Fruit fly (Drosophila melanogaster) whole organism, embryonic: Measurements from ENCODE around the gene CG10338.

Experiments
- Awh ChIP-seq: fragments of 200-800 bp; sonication (Bioruptor generic); IDR thresholded peaks from 2 replicates; pipeline ENCODE4, ENCODE4 v1.3.6; 2022; ENCODE audit warnings: missing biosample characterization, missing genetic modification characterization
- B-H2 ChIP-seq: fragments of 200-800 bp; sonication (Bioruptor generic); optimal IDR thresholded peaks from 2 replicates; lab custom pipeline; 2018; ENCODE audit warnings: missing biosample characterization, mild to moderate bottlenecking, missing genetic modification characterization
- CG11695 ChIP-seq: fragments of 200-800 bp; sonication (Bioruptor generic); IDR thresholded peaks from 3 replicates; pipeline ENCODE4 v1.3.6; 2022; ENCODE audit warnings: missing biosample characterization, missing genetic modification characterization
- CG11696 ChIP-seq: fragments of 200-800 bp; sonication (Bioruptor generic); IDR thresholded peaks from 2 replicates; pipeline ENCODE4 v1.3.6; 2022; ENCODE audit warnings: missing biosample characterization, missing genetic modification characterization
- CG12219 ChIP-seq: fragments of 200-800 bp; sonication (Bioruptor generic); optimal IDR thresholded peaks from 3 replicates; lab custom pipeline; 2018; ENCODE audit warnings: missing biosample characterization, mild to moderate bottlenecking, missing genetic modification characterization
- CG12299 ChIP-seq: fragments of 200-800 bp; sonication (Bioruptor generic); optimal IDR thresholded peaks from 2 replicates; lab custom pipeline; 2018; ENCODE audit warnings: missing biosample characterization, mild to moderate bottlenecking, missing genetic modification characterization
- CG12659 ChIP-seq: fragments of 200-800 bp; sonication (Bioruptor generic); optimal IDR thresholded peaks from 3 replicates; lab custom pipeline; 2017; ENCODE audit warnings: mild to moderate bottlenecking, missing biosample characterization, missing genetic modification reagents, missing genetic modification characterization
- CG13123 ChIP-seq: fragments of 200-800 bp; sonication (Bioruptor generic); optimal IDR thresholded peaks from 2 replicates; lab custom pipeline; 2016; ENCODE audit warnings: missing biosample characterization, missing genetic modification characterization
- CG13287 ChIP-seq: fragments of 200-800 bp; sonication (Bioruptor generic); IDR thresholded peaks from 2 replicates; pipeline ENCODE4 v1.3.6; 2022; ENCODE audit warnings: missing biosample characterization, missing genetic modification characterization; ENCODE audit not compliant: partially characterized antibody
- CG14710 ChIP-seq: fragments of 200-800 bp; sonication (Bioruptor generic); optimal IDR thresholded peaks from 3 replicates; lab custom pipeline; 2019; ENCODE audit warnings: missing biosample characterization, mild to moderate bottlenecking, missing genetic modification characterization, moderate library complexity
- CG17912 ChIP-seq: fragments of 200-800 bp; sonication (Bioruptor generic); optimal IDR thresholded peaks from 2 replicates; lab custom pipeline; 2018; ENCODE audit warnings: missing biosample characterization, mild to moderate bottlenecking, missing genetic modification characterization
- CG1832 ChIP-seq: fragments of 200-800 bp; sonication (Bioruptor generic); optimal IDR thresholded peaks from 2 replicates; lab custom pipeline; 2017; ENCODE audit warnings: missing biosample characterization, mild to moderate bottlenecking, missing genetic modification characterization, inconsistent platforms
- CG2120 ChIP-seq: fragments of 200-800 bp; sonication (Bioruptor generic); optimal IDR thresholded peaks from 3 replicates; lab custom pipeline; 2016; ENCODE audit warnings: missing biosample characterization, missing genetic modification characterization
- CG2202 ChIP-seq: fragments of 200-800 bp; sonication (Bioruptor generic); optimal IDR thresholded peaks from 2 replicates; lab custom pipeline; 2018; ENCODE audit warnings: missing biosample characterization, mild to moderate bottlenecking, missing genetic modification characterization
- CG32772 ChIP-seq: fragments of 200-800 bp; sonication (Bioruptor generic); IDR thresholded peaks from 2 replicates; pipeline ENCODE4 v1.3.6; 2022; ENCODE audit warnings: missing biosample characterization, missing genetic modification characterization
- CG3281 ChIP-seq: fragments of 200-800 bp; sonication (Bioruptor generic); optimal IDR thresholded peaks from 3 replicates; lab custom pipeline; 2017; ENCODE audit warnings: missing biosample characterization, mild to moderate bottlenecking, missing genetic modification characterization
- CG3407 ChIP-seq: fragments of 200-800 bp; sonication (Bioruptor generic); optimal IDR thresholded peaks from 2 replicates; lab custom pipeline; 2018; ENCODE audit warnings: missing biosample characterization, mild to moderate bottlenecking, missing genetic modification characterization
- CG4707 ChIP-seq: fragments of 200-800 bp; sonication (Bioruptor generic); optimal IDR thresholded peaks from 2 replicates; lab custom pipeline; 2018; ENCODE audit warnings: missing biosample characterization, mild to moderate bottlenecking, missing genetic modification characterization, moderate library complexity
- CG4854 ChIP-seq: fragments of 200-800 bp; sonication (Bioruptor generic); optimal IDR thresholded peaks from 2 replicates; lab custom pipeline; 2016; ENCODE audit warnings: missing biosample characterization, missing genetic modification characterization, inconsistent platforms
- CG8944 ChIP-seq: fragments of 200-800 bp; sonication (Bioruptor generic); optimal IDR thresholded peaks from 3 replicates; lab custom pipeline; 2016; ENCODE audit warnings: missing biosample characterization, missing genetic modification characterization
- Chrac-16 ChIP-seq: fragments of 200-800 bp; sonication (Bioruptor generic); optimal IDR thresholded peaks from 3 replicates; lab custom pipeline; 2016; ENCODE audit warnings: missing biosample characterization, missing genetic modification characterization
- Dbx ChIP-seq: fragments of 200-800 bp; sonication (Bioruptor generic); IDR thresholded peaks from 3 replicates; pipeline ENCODE4 v1.3.6; 2022; ENCODE audit warnings: missing biosample characterization, missing genetic modification characterization
- Hey ChIP-seq: fragments of 200-800 bp; sonication (Bioruptor generic); optimal IDR thresholded peaks from 3 replicates; lab custom pipeline; 2018; ENCODE audit warnings: missing biosample characterization, mild to moderate bottlenecking, missing genetic modification characterization
- MBD-R2 ChIP-seq: fragments of 200-800 bp; sonication (Bioruptor generic); IDR thresholded peaks from 2 replicates; pipeline ENCODE4 v1.3.6; 2022; ENCODE audit warnings: missing biosample characterization, missing genetic modification characterization
- Mes4 ChIP-seq: fragments of 200-800 bp; sonication (Bioruptor generic); optimal IDR thresholded peaks from 2 replicates; lab custom pipeline; 2016; ENCODE audit warnings: missing biosample characterization, missing genetic modification characterization
- Oaz ChIP-seq: fragments of 200-800 bp; sonication (Bioruptor generic); IDR thresholded peaks from 2 replicates; pipeline ENCODE4 v1.3.6; 2022; ENCODE audit warnings: missing biosample characterization, missing genetic modification characterization
- Rfx ChIP-seq: fragments of 200-800 bp; sonication (Bioruptor generic); IDR thresholded peaks from 2 replicates; pipeline ENCODE4 v1.3.6; 2022; ENCODE audit warnings: missing biosample characterization, missing genetic modification characterization
- Side ChIP-seq: fragments of 200-800 bp; sonication (Bioruptor generic); optimal IDR thresholded peaks from 2 replicates; lab custom pipeline; 2016; ENCODE audit warnings: missing biosample characterization, missing genetic modification characterization
- abd-A ChIP-seq: fragments of 200-800 bp; sonication (Bioruptor generic); optimal IDR thresholded peaks from 3 replicates; lab custom pipeline; 2019; ENCODE audit warnings: missing biosample characterization, mild to moderate bottlenecking, missing genetic modification characterization, moderate library complexity
- chinmo ChIP-seq: fragments of 200-800 bp; sonication (Bioruptor generic); IDR thresholded peaks from 4 replicates; pipeline ENCODE4 v1.3.6; 2022; ENCODE audit warnings: missing biosample characterization, missing genetic modification characterization; ENCODE audit not compliant: partially characterized antibody
- da ChIP-seq: fragments of 200-800 bp; sonication (Bioruptor generic); optimal IDR thresholded peaks from 2 replicates; lab custom pipeline; 2016; ENCODE audit warnings: missing biosample characterization, missing genetic modification characterization
- gcm2 ChIP-seq: fragments of 200-800 bp; sonication (Bioruptor generic); optimal IDR thresholded peaks from 2 replicates; lab custom pipeline; 2016; ENCODE audit warnings: missing biosample characterization, missing genetic modification characterization
- grn ChIP-seq: fragments of 200-800 bp; sonication (Bioruptor generic); optimal IDR thresholded peaks from 3 replicates; lab custom pipeline; 2017; ENCODE audit warnings: missing biosample characterization, missing genetic modification characterization
- hb ChIP-seq: fragments of 200-800 bp; sonication (Bioruptor generic); IDR thresholded peaks from 3 replicates; pipeline ENCODE4 v1.3.6; 2022; ENCODE audit warnings: missing biosample characterization, missing genetic modification characterization; ENCODE audit not compliant: partially characterized antibody
- hkb ChIP-seq, 2 experiments: fragments of 200-800 bp in 1 of 2; fragments of >200 bp in 1 of 2; sonication (Bioruptor generic) in 1 of 2; IDR thresholded peaks in 1 of 2; optimal IDR thresholded peaks in 1 of 2; 2 replicates each; pipeline versions ENCODE4 v1.3.6 to Lab custom; 2017 to 2022; ENCODE audit warnings: missing biosample characterization in 1 of 2, missing genetic modification characterization in 1 of 2
- jumu ChIP-seq: fragments of 200-800 bp; sonication (Bioruptor generic); optimal IDR thresholded peaks from 3 replicates; lab custom pipeline; 2016; ENCODE audit warnings: missing biosample characterization, missing genetic modification characterization
- lab ChIP-seq: fragments of 200-800 bp; sonication (Bioruptor generic); optimal IDR thresholded peaks from 3 replicates; lab custom pipeline; 2017; ENCODE audit warnings: missing biosample characterization, missing genetic modification characterization, mild to moderate bottlenecking, moderate library complexity, missing genetic modification reagents
- lov ChIP-seq, 2 experiments: fragments of 200-800 bp in 1 of 2; fragments of >200 bp in 1 of 2; sonication (Bioruptor generic) in 1 of 2; IDR thresholded peaks in 1 of 2; optimal IDR thresholded peaks in 1 of 2; 2 replicates in 1 of 2; 3 replicates in 1 of 2; pipeline versions ENCODE4 v1.3.6 to Lab custom; 2017 to 2022; ENCODE audit warnings: missing biosample characterization in 1 of 2, missing genetic modification characterization in 1 of 2
- odd ChIP-seq: fragments of 200-800 bp; sonication (Bioruptor generic); optimal IDR thresholded peaks from 2 replicates; lab custom pipeline; 2017; ENCODE audit warnings: missing biosample characterization, mild to moderate bottlenecking, missing genetic modification characterization
- p53 ChIP-seq: fragments of 200-800 bp; sonication (Bioruptor generic); optimal IDR thresholded peaks from 2 replicates; lab custom pipeline; 2016; ENCODE audit warnings: missing biosample characterization, missing genetic modification characterization
- pb ChIP-seq: fragments of 200-800 bp; sonication (Bioruptor generic); optimal IDR thresholded peaks from 3 replicates; lab custom pipeline; 2016; ENCODE audit warnings: missing biosample characterization, missing genetic modification characterization
- prd ChIP-seq, 3 experiments: fragments of >200 bp in 2 of 3; fragments of 200-800 bp in 1 of 3; sonication (Bioruptor generic) in 1 of 3; optimal IDR thresholded peaks in 2 of 3; IDR thresholded peaks in 1 of 3; 2 replicates in 2 of 3; 3 replicates in 1 of 3; pipeline versions ENCODE4 v1.3.6 to Lab custom; 2017 to 2022; ENCODE audit warnings: missing biosample characterization in 1 of 3, missing genetic modification characterization in 1 of 3
- ranshi ChIP-seq: fragments of 200-800 bp; sonication (Bioruptor generic); IDR thresholded peaks from 2 replicates; pipeline ENCODE4 v1.3.6; 2022; ENCODE audit warnings: missing biosample characterization, missing genetic modification characterization
- sima ChIP-seq: fragments of 200-800 bp; sonication (Bioruptor generic); optimal IDR thresholded peaks from 2 replicates; lab custom pipeline; 2016; ENCODE audit warnings: missing biosample characterization, missing genetic modification characterization
- usp ChIP-seq: fragments of >200 bp; optimal IDR thresholded peaks from 2 replicates; lab custom pipeline; 2017; ENCODE audit warnings: missing biosample characterization, missing genetic modification characterization
- wor ChIP-seq: fragments of 200-800 bp; sonication (Bioruptor generic); IDR thresholded peaks from 2 replicates; pipeline ENCODE4 v1.3.6; 2022; ENCODE audit warnings: missing biosample characterization, missing genetic modification characterization

The CG10338 gene

dm6 chr2L:18698559-18699130, 3.2 kb downstream of the CG10338 start, which contains the start of gene CG10341 (continued):
- TF ChIP-seq CG2120 (GFP tag; lab: Kevin White, UChicago) (no peak), CG1832 (no peak), B-H2 (no peak), CG4707 (GFP tag; lab: Kevin White, UChicago) (no peak), CG17912 (no peak), Hey (tag; lab: Kevin White, UChicago) (peak; percentile 29), pb (GFP tag; lab: Kevin White, UChicago) (no peak), CG8944 (GFP tag; lab: Kevin White, UChicago) (no peak), CG13123 (no peak), Rfx (GFP tag; lab: Robert Waterston, UW) (no peak), lab (GFP tag; lab: Kevin White, UChicago) (no peak), CG11695 (GFP tag; lab: Robert Waterston, UW) (no peak), CG12659 (GFP tag; lab: Kevin White, UChicago) (no peak), hkb (optimal IDR thresholded peaks at IDR 0.05; lab: Kevin White, UChicago) (no peak), hkb (GFP tag; IDR thresholded peaks at IDR 0.05; lab: Robert Waterston, UW) (no peak)
- TF ChIP-seq, all 482 proteins: peak for 33

- peak; percentile 79 for TF ChIP-seq MBD-R2 (GFP tag; lab: Robert Waterston, UW)
- TF ChIP-seq sima (GFP tag; lab: Kevin White, UChicago), result no peak
- no peak; the same call in none of the 2 replicates for TF ChIP-seq CG32772 (GFP tag; lab: Robert Waterston, UW)
- peak; percentile 90 for TF ChIP-seq Dbx (GFP tag; lab: Robert Waterston, UW)
- 0 out of 2 replicates have a peak, but pooled peaks have one; percentile 33 for TF ChIP-seq CG11696 (GFP tag; lab: Robert Waterston, UW)
- TF ChIP-seq CG4854 (GFP tag; lab: Kevin White, UChicago), result peak; percentile 25
- TF ChIP-seq p53, result peak; percentile 34
- no peak; the same call in 1 of the 2 replicates for TF ChIP-seq CG13287 (GFP tag; lab: Robert Waterston, UW)
- TF ChIP-seq hb, result no peak
- TF ChIP-seq CG14710 (tag; lab: Kevin White, UChicago), result peak; percentile 96
- peak; percentile 22 for TF ChIP-seq hkb (optimal IDR thresholded peaks at IDR 0.05; lab: Kevin White, UChicago)
- TF ChIP-seq hkb (GFP tag; IDR thresholded peaks at IDR 0.05; lab: Robert Waterston, UW), result peak; percentile 71
- TF ChIP-seq lov (optimal IDR thresholded peaks at IDR 0.05; lab: Kevin White, UChicago), result no peak
- TF ChIP-seq lov (GFP tag; IDR thresholded peaks at IDR 0.05; lab: Robert Waterston, UW), result no peak
- no peak for TF ChIP-seq gcm2 (GFP tag; lab: Kevin White, UChicago)
- TF ChIP-seq CG3407 (GFP tag; lab: Kevin White, UChicago), result peak; percentile 67
- TF ChIP-seq Mes4 (GFP tag; lab: Kevin White, UChicago), result peak; percentile 3
- TF ChIP-seq CG12299 (tag; lab: Kevin White, UChicago), result peak; percentile 87
- 0 out of 2 replicates have a peak, but pooled peaks have one; percentile 22 for TF ChIP-seq Awh (GFP tag; lab: Robert Waterston, UW)
- TF ChIP-seq chinmo, result no peak
- TF ChIP-seq prd (optimal IDR thresholded peaks at IDR 0.05; lab: Kevin White, UChicago), result no peak
- TF ChIP-seq prd (GFP tag; IDR thresholded peaks at IDR 0.05; lab: Robert Waterston, UW), result peak; percentile 93
- peak; percentile 22 for TF ChIP-seq jumu (GFP tag; lab: Kevin White, UChicago)
- TF ChIP-seq wor (GFP tag; lab: Robert Waterston, UW), result peak; percentile 83
- TF ChIP-seq Chrac-16 (GFP tag; lab: Kevin White, UChicago), result peak; percentile 88
- TF ChIP-seq CG2202 (tag; lab: Kevin White, UChicago), result peak; percentile 66
- no peak for TF ChIP-seq usp
- peak; percentile 83; the same call in 1 of the 2 replicates for TF ChIP-seq ranshi (GFP tag; lab: Robert Waterston, UW)
- peak; percentile 77 for TF ChIP-seq CG3281 (GFP tag; lab: Kevin White, UChicago)
- peak; percentile 76 for TF ChIP-seq Oaz (GFP tag; lab: Robert Waterston, UW)
- TF ChIP-seq CG12219 (GFP tag; lab: Kevin White, UChicago), result peak; percentile 4
- TF ChIP-seq abd-A, result no peak
- peak; percentile 50 for TF ChIP-seq grn (GFP tag; lab: Kevin White, UChicago)
- no peak for TF ChIP-seq da (GFP tag; lab: Kevin White, UChicago)
- no peak for TF ChIP-seq Side (GFP tag; lab: Kevin White, UChicago)
- TF ChIP-seq odd (GFP tag; lab: Kevin White, UChicago), result peak; percentile 59
Measured at dm6 chr2L:18702721-18703488, 7.4 kb downstream of the CG10338 start, which contains the start of the genes CG10376 and CG10343. CG10376 (minus strand) TSS chr2L:18703105. CG10343 (plus strand) TSS chr2L:18703473.
